Worm (Caenorhabditis elegans) whole organism, midembryonic: ENCODE measurements around the gene tbc-2.
"Not testable (repeated sequence)": the region's sequence is repeated elsewhere in the genome, so short reads cannot be mapped to it uniquely, and the experiment has no call there.

Experiments
- T22C8.4 ChIP-seq: fragments of 200-800 bp; sonication (Bioruptor generic); IDR thresholded peaks from 2 replicates; pipeline ENCODE4 v1.3.6; 2022; ENCODE audit warnings: missing genetic modification characterization, missing compliant biosample characterization
- cog-1 ChIP-seq: sonication (generic microtip); optimal IDR thresholded peaks from 2 replicates; lab custom pipeline; 2016; ENCODE audit warnings: missing genetic modification characterization, missing compliant biosample characterization
- flt-1 ChIP-seq: fragments of 200-800 bp; sonication (Bioruptor generic); IDR thresholded peaks from 2 replicates; pipeline ENCODE4 v1.3.6; 2022; ENCODE audit warnings: missing genetic modification characterization, missing compliant biosample characterization
- klf-2 ChIP-seq: fragments of 200-800 bp; sonication (Bioruptor generic); conservative IDR thresholded peaks from 2 replicates; pipeline ENCODE4 v1.3.6; 2022; ENCODE audit warnings: missing genetic modification reagents, missing genetic modification characterization, missing compliant biosample characterization
- med-1 ChIP-seq: sonication (generic microtip); optimal IDR thresholded peaks from 2 replicates; lab custom pipeline; 2017; ENCODE audit warnings: missing genetic modification characterization, mild to moderate bottlenecking, missing compliant biosample characterization, antibody characterized with exemption, missing genetic modification reagents; ENCODE audit not compliant: insufficient read depth
- ref-1 ChIP-seq: fragments of 200-800 bp; sonication (Bioruptor generic); conservative IDR thresholded peaks from 2 replicates; pipeline ENCODE4 v1.3.6; 2022; ENCODE audit warnings: missing genetic modification reagents, missing genetic modification characterization, missing compliant biosample characterization
- tab-1 ChIP-seq: fragments of 200-800 bp; sonication (Bioruptor generic); IDR thresholded peaks from 2 replicates; pipeline ENCODE4 v1.3.6; 2022; ENCODE audit warnings: missing genetic modification characterization, missing compliant biosample characterization
- ztf-23 ChIP-seq: fragments of 200-800 bp; sonication (Bioruptor generic); IDR thresholded peaks from 2 replicates; pipeline ENCODE4 v1.3.6; 2022; ENCODE audit warnings: missing genetic modification reagents, missing genetic modification characterization, missing compliant biosample characterization
- ztf-29 ChIP-seq: fragments of 200-800 bp; sonication (Bioruptor generic); IDR thresholded peaks from 2 replicates; pipeline ENCODE4 v1.3.6; 2022; ENCODE audit warnings: missing genetic modification reagents, missing genetic modification characterization, missing compliant biosample characterization

Gene tbc-2

DNA sequence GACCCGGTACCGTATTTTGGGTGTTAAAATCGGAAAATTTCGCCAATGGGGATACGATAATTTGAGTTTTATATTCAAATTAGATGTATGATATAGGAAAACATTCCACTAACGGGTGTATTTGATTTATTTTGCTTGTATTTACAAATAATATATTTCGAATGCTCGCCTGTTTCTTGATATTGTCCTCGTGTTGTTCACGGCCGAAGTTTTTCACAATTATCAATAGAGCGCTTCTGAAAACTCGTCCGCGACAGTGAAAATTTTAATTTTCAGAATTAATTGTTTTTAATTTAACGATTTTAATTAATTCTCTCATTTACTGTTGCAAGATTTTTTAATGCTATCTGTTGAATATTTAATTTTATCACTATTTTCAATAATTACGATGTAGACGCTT is 7.6 kb downstream of the tbc-2 start:
- TF ChIP-seq tab-1 (GFP tag; lab: Robert Waterston, UW) (no peak), flt-1 (GFP tag; lab: Robert Waterston, UW) (peak; percentile 52; the same call in 1 of the 2 replicates), ztf-23 (GFP tag; lab: Robert Waterston, UW) (0 out of 2 replicates have a peak, but pooled peaks have one; percentile 48), med-1 (GFP tag; lab: Kevin White, UChicago) (no peak), ztf-29 (no peak), T22C8.4 (GFP tag; lab: Robert Waterston, UW) (no peak), ref-1 (GFP tag; lab: Robert Waterston, UW) (no peak), cog-1 (tag; lab: Kevin White, UChicago) (no peak)

DNA sequence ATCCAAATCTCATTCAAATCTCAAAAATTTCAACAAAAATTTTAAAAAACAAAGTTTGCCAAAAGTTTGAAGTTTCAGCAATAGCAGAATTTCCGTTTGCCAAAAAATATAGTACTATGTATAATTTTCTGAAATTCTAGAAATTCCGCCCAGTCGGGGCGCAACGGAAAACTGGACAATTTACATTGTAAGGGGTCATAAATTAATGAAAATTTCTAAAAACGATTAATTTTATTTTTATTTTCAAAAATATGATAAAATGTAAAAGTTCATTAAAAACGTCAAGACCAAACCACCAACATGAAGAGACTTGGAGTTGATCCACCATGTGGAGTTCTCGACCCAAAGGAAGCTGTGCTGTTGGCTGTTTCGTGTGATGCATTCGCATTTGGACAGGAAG is 8.9 kb downstream of the tbc-2 start, which contains the start of gene ZK1248.4:
TSS of gene ZK1248.4 (plus strand) at position 301 of the 400 bp plus-strand sequence.
- TF ChIP-seq tab-1 (GFP tag; lab: Robert Waterston, UW), result no peak
- TF ChIP-seq ztf-23 (GFP tag; lab: Robert Waterston, UW), result no peak
- TF ChIP-seq med-1 (GFP tag; lab: Kevin White, UChicago), result no peak
- no peak for TF ChIP-seq klf-2 (GFP tag; lab: Robert Waterston, UW)
- no peak for TF ChIP-seq flt-1 (GFP tag; lab: Robert Waterston, UW)
- TF ChIP-seq T22C8.4 (GFP tag; lab: Robert Waterston, UW), result no peak
- TF ChIP-seq cog-1 (tag; lab: Kevin White, UChicago), result no peak
- TF ChIP-seq ref-1 (GFP tag; lab: Robert Waterston, UW), result no peak
- no peak for TF ChIP-seq ztf-29

DNA sequence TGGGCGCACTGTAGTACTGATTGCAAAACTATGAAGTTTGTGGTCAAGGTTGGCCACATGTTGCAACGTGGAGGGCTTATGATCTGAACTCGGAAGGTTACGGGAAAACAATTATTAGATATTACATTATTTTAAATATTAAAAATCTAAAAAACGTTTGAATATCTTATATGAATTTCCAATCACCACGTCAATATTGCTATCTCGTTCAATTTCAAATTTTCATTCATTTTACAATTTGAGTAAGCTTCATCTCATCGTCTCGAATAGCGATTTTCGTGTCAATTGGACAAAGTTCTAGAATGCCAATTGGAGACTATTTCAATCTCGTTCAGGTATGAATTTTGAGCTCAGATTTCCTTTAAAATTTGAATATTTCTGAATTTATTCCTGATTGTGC is 10.9 kb downstream of the tbc-2 start, which contains the start of gene ZK1248.20:
TSS of gene ZK1248.20 (plus strand) at position 301 of the 400 bp plus-strand sequence.
- TF ChIP-seq ztf-23 (GFP tag; lab: Robert Waterston, UW), result no peak
- TF ChIP-seq tab-1 (GFP tag; lab: Robert Waterston, UW), result no peak
- TF ChIP-seq ref-1 (GFP tag; lab: Robert Waterston, UW), result no peak
- no peak for TF ChIP-seq flt-1 (GFP tag; lab: Robert Waterston, UW)
- TF ChIP-seq klf-2 (GFP tag; lab: Robert Waterston, UW), result no peak
- no peak for TF ChIP-seq ztf-29
- no peak for TF ChIP-seq med-1 (GFP tag; lab: Kevin White, UChicago)
- no peak for TF ChIP-seq cog-1 (tag; lab: Kevin White, UChicago)
- no peak for TF ChIP-seq T22C8.4 (GFP tag; lab: Robert Waterston, UW)

DNA sequence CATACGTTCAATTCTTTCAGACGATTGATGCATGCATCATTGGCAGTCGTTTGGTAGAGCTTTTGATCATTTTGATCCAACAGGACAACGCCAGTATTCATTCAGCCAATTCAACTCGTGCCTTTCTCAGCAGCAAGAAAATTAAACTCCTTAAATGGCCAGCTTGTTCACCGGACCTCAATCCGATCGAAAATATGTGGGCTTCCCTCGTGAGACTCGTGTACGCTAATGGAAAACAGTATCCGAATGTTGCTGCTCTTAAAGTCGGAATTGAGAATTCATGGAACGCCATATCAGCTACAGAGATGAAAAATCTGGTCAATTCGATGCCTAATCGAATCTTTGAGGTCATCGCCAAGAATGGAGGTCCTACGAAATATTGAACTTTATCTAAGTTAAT is 11.9 kb downstream of the tbc-2 start, which contains the start of gene wago-5:
TSS of gene wago-5 (minus strand) at position 101 of the 400 bp plus-strand sequence.
- TF ChIP-seq flt-1 (GFP tag; lab: Robert Waterston, UW); tab-1 (GFP tag; lab: Robert Waterston, UW); cog-1 (tag; lab: Kevin White, UChicago): not testable (repeated sequence)

DNA sequence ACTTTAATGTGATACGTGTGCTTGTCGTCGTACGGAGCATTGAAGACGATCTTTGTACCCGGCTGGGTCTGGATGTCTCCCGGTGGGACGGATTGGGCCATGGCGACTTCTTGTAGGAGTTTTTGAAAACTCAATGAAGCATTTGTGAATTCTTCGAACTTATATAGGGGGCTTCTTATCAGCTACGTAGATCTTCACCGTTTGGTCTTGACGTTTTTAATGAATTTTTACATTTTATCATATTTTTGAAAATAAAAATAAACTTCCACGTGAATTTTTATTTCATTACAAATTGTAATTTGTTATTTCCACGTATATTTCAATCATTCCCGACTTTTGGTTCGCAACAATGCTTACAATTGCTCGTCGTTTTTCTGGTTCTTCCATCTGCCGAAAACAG is 17.0 kb downstream of the tbc-2 start, which contains the start of the genes msp-64 and ZK1248.5:
TSS of gene msp-64 (minus strand) at position 101 of the 400 bp plus-strand sequence.
TSS of gene ZK1248.5 (plus strand) at position 285 of the 400 bp plus-strand sequence.
- TF ChIP-seq med-1 (GFP tag; lab: Kevin White, UChicago) (no peak), ztf-23 (GFP tag; lab: Robert Waterston, UW) (no peak), ztf-29 (no peak), ref-1 (GFP tag; lab: Robert Waterston, UW) (no peak), klf-2 (GFP tag; lab: Robert Waterston, UW) (no peak), flt-1 (GFP tag; lab: Robert Waterston, UW) (no peak), cog-1 (tag; lab: Kevin White, UChicago) (no peak), tab-1 (GFP tag; lab: Robert Waterston, UW) (no peak), T22C8.4 (GFP tag; lab: Robert Waterston, UW) (no peak)

DNA sequence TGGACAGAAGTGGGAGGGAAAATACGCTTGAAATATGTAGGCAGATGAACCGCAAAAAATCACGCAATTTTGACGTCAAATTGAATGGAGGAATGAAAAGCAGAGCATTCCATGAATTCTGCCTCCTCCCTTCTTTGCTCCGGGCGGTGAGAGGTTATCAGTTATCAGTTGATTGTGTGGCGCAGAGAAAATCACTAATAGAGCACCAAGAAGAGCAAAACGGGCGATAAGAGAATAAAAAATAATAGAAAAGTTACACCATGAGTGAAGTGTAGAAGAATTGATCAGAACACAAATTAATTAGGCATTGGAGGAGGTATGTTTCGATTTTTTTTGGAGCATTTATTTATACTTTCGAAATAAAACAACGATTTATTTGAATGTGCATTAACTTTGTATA is 20.7 kb downstream of the tbc-2 start:
- no peak for TF ChIP-seq ref-1 (GFP tag; lab: Robert Waterston, UW)
- no peak for TF ChIP-seq klf-2 (GFP tag; lab: Robert Waterston, UW)
- no peak for TF ChIP-seq ztf-29
- no peak for TF ChIP-seq cog-1 (tag; lab: Kevin White, UChicago)
- no peak for TF ChIP-seq flt-1 (GFP tag; lab: Robert Waterston, UW)

DNA sequence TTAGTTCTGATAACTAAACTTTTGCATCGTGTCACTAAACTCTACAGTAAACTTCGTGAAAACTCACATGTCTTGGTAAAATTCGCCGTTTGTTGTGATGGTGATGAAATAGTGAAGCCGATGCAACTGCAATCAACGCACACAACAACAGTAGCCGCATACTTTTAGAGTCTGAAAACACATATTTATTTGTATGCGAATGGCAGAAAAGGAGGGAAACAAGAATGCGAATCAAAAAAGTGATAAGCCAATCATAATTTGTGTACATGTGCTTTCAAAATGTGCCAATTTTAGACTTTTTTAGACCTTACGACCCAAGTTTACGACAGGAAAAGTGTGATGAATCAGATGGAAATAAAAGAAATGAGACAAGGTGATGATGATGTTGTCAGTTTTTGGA is 21.9 kb downstream of the tbc-2 start, which contains the start of gene K05F1.10:
TSS of gene K05F1.10 (minus strand) at position 171 of the 400 bp plus-strand sequence.
- TF ChIP-seq med-1 (GFP tag; lab: Kevin White, UChicago), result no peak

DNA sequence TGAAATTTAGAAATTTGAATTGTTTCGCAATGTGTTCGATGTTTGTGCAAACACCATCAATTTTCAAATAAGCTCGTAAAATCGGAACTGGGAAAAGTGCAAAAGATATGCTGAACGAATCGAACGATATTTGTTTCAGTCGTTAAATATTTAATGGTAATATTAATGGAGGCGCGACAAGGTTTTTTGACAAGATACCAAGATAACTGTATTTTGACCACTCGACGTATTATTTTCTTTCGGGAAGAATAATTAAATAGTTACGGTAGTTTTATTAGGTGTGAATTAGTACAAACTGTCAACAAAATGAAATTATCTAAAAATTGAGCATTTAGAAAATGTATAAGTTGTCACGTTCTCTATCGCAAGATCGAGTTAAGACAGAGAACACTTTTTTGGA is 23.0 kb downstream of the tbc-2 start:
- TF ChIP-seq cog-1 (tag; lab: Kevin White, UChicago) (no peak), klf-2 (GFP tag; lab: Robert Waterston, UW) (no peak), ztf-23 (GFP tag; lab: Robert Waterston, UW) (no peak), med-1 (GFP tag; lab: Kevin White, UChicago) (no peak), T22C8.4 (GFP tag; lab: Robert Waterston, UW) (no peak), flt-1 (GFP tag; lab: Robert Waterston, UW) (no peak), ref-1 (GFP tag; lab: Robert Waterston, UW) (no peak), tab-1 (GFP tag; lab: Robert Waterston, UW) (no peak), ztf-29 (no peak)

DNA sequence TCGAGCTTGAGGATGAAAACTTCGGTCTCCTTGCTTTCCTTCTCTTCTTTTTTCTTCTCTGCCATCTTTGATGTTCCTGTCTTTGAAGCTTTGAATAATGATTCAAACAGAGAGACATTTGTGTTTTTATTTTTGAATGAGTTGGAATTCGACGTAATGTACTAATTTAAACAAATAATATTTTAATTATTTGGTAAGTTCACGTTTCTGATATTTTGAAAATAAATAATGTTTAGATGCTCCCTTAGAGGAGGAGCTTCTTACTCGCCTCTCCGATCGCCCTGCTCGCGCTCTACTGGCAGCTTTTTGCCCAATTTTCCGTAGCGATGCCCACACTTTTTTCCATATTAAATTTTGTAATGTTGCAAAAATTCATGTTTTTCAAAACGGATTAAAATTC is 26.2 kb downstream of the tbc-2 start, which contains the start of the genes K05F1.9 and K05F1.1:
TSS of gene K05F1.9 (minus strand) at position 101 of the 400 bp plus-strand sequence.
TSS of gene K05F1.1 (plus strand) at position 308 of the 400 bp plus-strand sequence.
- TF ChIP-seq tab-1 (GFP tag; lab: Robert Waterston, UW), result no peak

DNA sequence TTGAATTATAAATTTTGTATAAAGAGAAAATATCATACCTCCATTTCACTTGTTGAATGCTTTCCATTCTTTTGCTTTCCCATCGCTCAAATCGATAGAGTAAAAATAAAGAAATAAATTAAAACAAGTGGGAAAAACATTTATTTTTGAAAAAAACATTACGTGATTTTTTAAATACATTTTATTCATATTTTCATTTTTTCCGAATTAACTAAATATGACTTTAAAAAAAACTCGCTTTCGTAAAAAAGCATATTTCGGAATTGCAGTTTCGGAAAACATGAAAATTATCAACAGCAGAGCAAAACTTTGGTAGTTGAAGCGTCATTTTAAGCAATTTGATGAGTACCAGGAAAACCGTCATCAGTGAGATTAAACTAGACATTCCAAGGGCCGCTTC is 27.7 kb downstream of the tbc-2 start, which contains the start of gene K05F1.8:
TSS of gene K05F1.8 (minus strand) at position 101 of the 400 bp plus-strand sequence.
- TF ChIP-seq tab-1 (GFP tag; lab: Robert Waterston, UW), result no peak
